Worm (Caenorhabditis elegans): ENCODE measurements around the gene F32D8.12.

F32D8.12 gene

ce11 chrV:10856901-10857637 lies 33.8 kb downstream of the F32D8.12 start:
- TF ChIP-seq unc-62 (GFP tag; optimal IDR thresholded peaks at IDR 0.05): no peak

DNA sequence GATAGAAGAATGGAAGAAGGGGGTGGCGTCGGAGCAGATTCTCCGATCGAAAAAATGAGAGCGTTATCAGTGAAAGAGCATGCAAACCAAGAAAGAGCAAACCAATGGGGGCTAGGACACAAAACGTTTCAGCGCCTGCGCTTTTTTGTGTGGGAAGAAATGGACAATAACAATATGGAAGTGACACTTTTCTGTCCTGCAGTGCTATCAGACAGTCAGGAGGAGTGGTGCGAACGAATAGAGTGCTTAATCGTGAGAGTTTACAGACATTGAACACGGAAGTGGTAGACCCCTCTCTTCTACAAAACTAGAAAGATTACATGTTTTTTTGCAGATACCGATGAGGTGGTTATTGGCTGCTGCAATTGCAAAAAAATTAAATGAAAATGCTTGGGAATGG lies 35.5 kb downstream of the F32D8.12 start:
- TF ChIP-seq unc-62 (GFP tag; optimal IDR thresholded peaks at IDR 0.05): no peak

- no peak for TF ChIP-seq unc-62 (GFP tag; optimal IDR thresholded peaks at IDR 0.05)
These were observed 36.6 kb downstream of the F32D8.12 start for ce11 chrV:10854197-10854596.

ce11 chrV:10846893-10847292 lies 43.9 kb downstream of the F32D8.12 start, which contains the start of gene C29A12.6:
Gene C29A12.6 (plus strand): TSS chrV:10847193.
- no peak for TF ChIP-seq unc-62 (GFP tag; optimal IDR thresholded peaks at IDR 0.05)

DNA sequence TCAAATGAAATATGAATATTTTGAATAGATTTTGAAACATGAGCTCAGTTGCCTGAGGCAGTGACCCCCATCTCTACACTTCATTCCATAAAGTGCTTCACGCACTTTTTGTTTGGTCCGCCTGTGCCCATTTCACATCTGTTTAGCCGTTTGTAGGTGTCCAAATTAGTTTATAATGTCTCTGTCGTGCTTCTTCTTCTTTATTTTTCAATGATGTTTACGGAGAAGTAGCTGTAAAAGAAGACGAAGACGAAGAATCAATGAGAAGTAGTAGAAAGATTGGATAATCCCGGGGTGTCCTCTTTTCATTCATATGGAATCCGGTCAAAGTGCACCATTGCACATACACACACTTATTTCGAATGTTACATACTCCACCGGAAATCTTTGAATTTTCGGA lies 51.4 kb downstream of the F32D8.12 start:
- no peak for TF ChIP-seq unc-62 (GFP tag; optimal IDR thresholded peaks at IDR 0.05)

- TF ChIP-seq unc-62 (GFP tag; optimal IDR thresholded peaks at IDR 0.05): no peak
These were observed 52.6 kb downstream of the F32D8.12 start for ce11 chrV:10838204-10838603.

Measured in whole organism, dauer.